Fruit fly (Drosophila melanogaster) S2 (cell line): ENCODE results near the gene Coq2.
A peak's percentile ranks its signal among the peaks of the same experiment; 100 is the strongest.

Experiments
- CG8478 ChIP-seq: fragments of >200 bp; optimal IDR thresholded peaks from 2 replicates; lab custom pipeline; 2018
- CTCF ChIP-seq, 2 experiments: fragments of >200 bp; optimal IDR thresholded peaks; 2 replicates each; lab custom pipeline; 2018

DNA sequence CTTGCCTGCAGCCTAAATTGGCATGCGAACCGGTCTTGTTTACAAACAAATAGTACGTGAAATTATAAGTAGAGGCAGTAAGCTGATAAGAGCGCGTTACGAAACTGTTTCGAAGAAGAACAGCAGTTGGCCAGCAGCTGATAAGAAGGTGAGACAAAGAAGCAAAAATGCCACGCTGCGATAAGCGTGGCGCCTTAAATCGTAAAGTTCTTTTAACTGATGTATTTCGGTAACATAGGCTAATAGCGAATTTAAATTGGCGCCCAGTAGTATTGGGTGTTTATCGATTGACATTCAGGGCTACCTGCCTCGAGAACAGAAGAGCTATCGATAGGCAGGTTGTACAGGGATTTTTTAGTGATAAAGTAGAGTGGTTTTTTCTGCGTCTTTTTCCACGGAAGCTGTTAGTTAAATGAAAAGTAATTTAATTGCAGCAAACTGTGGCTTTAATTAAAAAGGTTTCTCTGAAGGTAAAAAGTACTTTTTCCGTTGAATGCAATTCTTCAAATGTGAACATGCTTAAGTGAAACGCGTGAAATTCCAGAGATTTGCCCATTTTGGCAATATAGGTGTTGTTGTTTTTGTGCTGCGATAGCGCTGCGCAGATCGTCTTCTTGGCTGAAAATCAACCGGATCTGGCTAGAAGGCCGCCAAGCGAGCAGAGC lies 40.4 kb upstream of the Coq2 start, which contains the start of gene stck:
- TF ChIP-seq CTCF (optimal IDR thresholded peaks at IDR 0.05; lab: Kevin White, UChicago), result peak in 1 of 2 experiments; percentile 25
- no peak for TF ChIP-seq CG8478 (lab: Kevin White, UChicago)
